Worm (Caenorhabditis elegans) whole organism, late embryonic: Measurements from ENCODE around the gene T20B5.2.
A peak's percentile ranks its signal among the peaks of the same experiment; 100 is the strongest.

Experiments
- C08G9.2 ChIP-seq: sonication (generic microtip); optimal IDR thresholded peaks from 2 replicates; lab custom pipeline; 2016; ENCODE audit warnings: mild to moderate bottlenecking, missing genetic modification characterization, moderate library complexity, missing compliant biosample characterization
- K09A11.1 ChIP-seq: sonication (generic microtip); optimal IDR thresholded peaks from 2 replicates; lab custom pipeline; 2017; ENCODE audit warnings: antibody characterized with exemption, mild to moderate bottlenecking, missing genetic modification characterization, missing compliant biosample characterization; ENCODE audit not compliant: insufficient read depth
- ama-1 ChIP-seq: fragments of 150-350 bp; optimal IDR thresholded peaks from 2 replicates; lab custom pipeline; 2014
- ceh-14 ChIP-seq: sonication (generic microtip); optimal IDR thresholded peaks from 2 replicates; lab custom pipeline; 2016; ENCODE audit warnings: missing genotype, missing genetic modification characterization, missing compliant biosample characterization
- ceh-2 ChIP-seq: sonication (generic microtip); optimal IDR thresholded peaks from 2 replicates; lab custom pipeline; 2016; ENCODE audit warnings: missing genotype, missing genetic modification characterization, missing compliant biosample characterization
- ceh-22 ChIP-seq: sonication (generic microtip); optimal IDR thresholded peaks from 2 replicates; lab custom pipeline; 2017; ENCODE audit warnings: missing biosample characterization, missing genetic modification characterization
- ceh-31 ChIP-seq: sonication (generic microtip); optimal IDR thresholded peaks from 2 replicates; lab custom pipeline; 2016; ENCODE audit warnings: missing genetic modification characterization, missing compliant biosample characterization
- ceh-34 ChIP-seq: sonication (generic microtip); optimal IDR thresholded peaks from 2 replicates; lab custom pipeline; 2016; ENCODE audit warnings: mild to moderate bottlenecking, missing genetic modification characterization, missing compliant biosample characterization
- ceh-48 ChIP-seq: sonication (generic microtip); optimal IDR thresholded peaks from 2 replicates; lab custom pipeline; 2016; ENCODE audit warnings: missing genetic modification characterization, inconsistent platforms, missing compliant biosample characterization
- dmd-4 ChIP-seq: sonication (generic microtip); optimal IDR thresholded peaks from 2 replicates; lab custom pipeline; 2016; ENCODE audit warnings: borderline replicate concordance, missing genetic modification characterization, missing compliant biosample characterization
- dve-1 ChIP-seq: sonication (generic microtip); optimal IDR thresholded peaks from 2 replicates; lab custom pipeline; 2017; ENCODE audit warnings: antibody characterized with exemption, mild to moderate bottlenecking, missing genetic modification characterization, missing compliant biosample characterization
- elt-2 ChIP-seq: sonication (generic microtip); optimal IDR thresholded peaks from 2 replicates; lab custom pipeline; 2016; ENCODE audit warnings: missing genetic modification reagents, missing genetic modification characterization, missing compliant biosample characterization
- ets-4 ChIP-seq: sonication (generic microtip); optimal IDR thresholded peaks from 2 replicates; lab custom pipeline; 2016; ENCODE audit warnings: missing genetic modification characterization, missing compliant biosample characterization
- fkh-10 ChIP-seq: fragments of 150-350 bp; optimal IDR thresholded peaks from 2 replicates; lab custom pipeline; 2014; ENCODE audit warnings: missing biosample characterization, missing genetic modification reagents, missing genetic modification characterization
- fkh-6 ChIP-seq: sonication (generic microtip); optimal IDR thresholded peaks from 2 replicates; lab custom pipeline; 2016; ENCODE audit warnings: missing genetic modification characterization, missing compliant biosample characterization
- hlh-30 ChIP-seq: sonication (generic microtip); optimal IDR thresholded peaks from 2 replicates; lab custom pipeline; 2017; ENCODE audit warnings: antibody characterized with exemption, missing genetic modification characterization, missing compliant biosample characterization; ENCODE audit not compliant: insufficient read depth
- hlh-8 ChIP-seq: sonication (generic microtip); optimal IDR thresholded peaks from 2 replicates; lab custom pipeline; 2016; ENCODE audit warnings: missing genotype, missing genetic modification characterization, missing compliant biosample characterization
- lim-6 ChIP-seq: sonication (generic microtip); optimal IDR thresholded peaks from 2 replicates; lab custom pipeline; 2016; ENCODE audit warnings: missing genetic modification characterization, missing compliant biosample characterization
- lin-11 ChIP-seq: fragments of 200-800 bp; sonication (Bioruptor generic); optimal IDR thresholded peaks from 2 replicates; lab custom pipeline; 2018; ENCODE audit warnings: mild to moderate bottlenecking, missing genetic modification characterization, missing compliant biosample characterization
- madf-2 ChIP-seq: sonication (generic microtip); optimal IDR thresholded peaks from 2 replicates; lab custom pipeline; 2017; ENCODE audit warnings: missing genetic modification characterization, missing compliant biosample characterization
- nfya-1 ChIP-seq: sonication (generic microtip); optimal IDR thresholded peaks from 2 replicates; lab custom pipeline; 2017; ENCODE audit warnings: missing genetic modification characterization, mild to moderate bottlenecking, missing compliant biosample characterization, antibody characterized with exemption, moderate library complexity
- nhr-11 ChIP-seq: fragments of 150-350 bp; optimal IDR thresholded peaks from 2 replicates; lab custom pipeline; 2014; ENCODE audit warnings: missing biosample characterization, missing genetic modification characterization
- pax-1 ChIP-seq: fragments of 150-350 bp; optimal IDR thresholded peaks from 2 replicates; lab custom pipeline; 2014; ENCODE audit warnings: missing biosample characterization, missing genetic modification characterization
- sox-2 ChIP-seq: fragments of 200-800 bp; sonication (Bioruptor generic); IDR thresholded peaks from 2 replicates; pipeline ENCODE4 v1.3.6; 2022; ENCODE audit warnings: missing genetic modification reagents, missing genetic modification characterization, missing compliant biosample characterization
- sox-4 ChIP-seq: sonication (generic microtip); optimal IDR thresholded peaks from 2 replicates; lab custom pipeline; 2017; ENCODE audit warnings: mild to moderate bottlenecking, missing genetic modification characterization, inconsistent platforms, missing compliant biosample characterization
- tbx-2 ChIP-seq: sonication (generic microtip); optimal IDR thresholded peaks from 2 replicates; lab custom pipeline; 2016; ENCODE audit warnings: missing genetic modification characterization, missing compliant biosample characterization
- tbx-7 ChIP-seq: sonication (generic microtip); optimal IDR thresholded peaks from 2 replicates; lab custom pipeline; 2016; ENCODE audit warnings: missing genotype, missing genetic modification characterization, missing compliant biosample characterization
- unc-3 ChIP-seq, 2 experiments: fragments of 200-800 bp in 1 of 2; sonication (Bioruptor generic) in 1 of 2; sonication (generic microtip) in 1 of 2; conservative IDR thresholded peaks in 1 of 2; optimal IDR thresholded peaks in 1 of 2; 2 replicates each; pipeline versions ENCODE4 v1.3.6 to Lab custom; 2016 to 2022; ENCODE audit warnings: missing compliant biosample characterization in 2 of 2, missing genetic modification characterization in 2 of 2, missing genetic modification reagents in 1 of 2
- unc-42 ChIP-seq: sonication (generic microtip); optimal IDR thresholded peaks from 2 replicates; lab custom pipeline; 2016; ENCODE audit warnings: missing genotype, missing genetic modification characterization, missing compliant biosample characterization

The T20B5.2 gene

DNA sequence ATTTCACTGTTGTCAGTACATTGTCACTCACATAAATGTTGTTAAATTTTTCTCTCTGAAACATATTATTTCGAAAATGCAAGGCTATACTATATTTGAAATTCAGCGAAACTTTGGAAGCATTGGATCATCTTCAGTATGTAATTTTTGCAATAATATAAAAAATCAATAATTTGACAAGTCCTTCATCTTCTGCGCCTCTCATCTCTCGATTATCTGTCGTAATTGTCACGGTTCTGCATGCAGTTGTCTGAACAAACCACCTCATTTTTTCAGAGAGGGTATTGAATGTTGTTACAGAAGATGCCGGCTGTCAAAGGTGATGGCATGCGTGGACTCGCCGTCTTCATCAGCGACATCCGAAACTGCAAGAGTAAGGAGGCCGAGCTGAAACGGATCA, 7.4 kb downstream of the T20B5.2 start, which contains the start of gene apa-2:
apa-2 (plus strand) TSS at position 301 of the 400 bp plus-strand sequence.
- TF ChIP-seq madf-2 (tag; lab: Kevin White, UChicago), result no peak

DNA sequence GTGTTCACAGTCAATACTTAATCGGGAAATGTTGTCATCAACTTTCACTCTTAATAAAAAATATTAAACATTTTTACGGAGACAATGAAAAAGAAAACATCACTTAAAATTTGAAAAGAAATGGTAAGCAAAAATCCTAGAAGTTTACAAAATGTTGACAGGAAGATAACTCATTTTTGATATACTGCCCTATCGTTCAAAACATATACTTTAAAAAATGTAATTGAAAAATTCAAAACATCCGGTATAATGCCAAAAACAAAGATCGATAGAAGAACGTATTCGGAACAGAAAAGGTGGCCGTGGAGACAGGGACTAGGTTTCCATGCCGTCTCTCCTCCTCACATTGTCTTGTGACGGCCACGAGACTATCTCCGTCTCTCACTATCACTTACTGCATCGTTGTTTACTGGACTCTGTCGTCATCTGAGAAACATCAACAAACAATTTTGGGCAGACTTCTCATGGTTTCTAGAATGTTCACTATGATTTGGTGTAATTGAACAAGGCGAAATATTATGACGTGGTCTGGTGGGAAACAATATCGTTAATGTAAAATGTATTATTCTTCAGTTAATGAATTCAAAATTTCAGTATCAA, 16.5 kb downstream of the T20B5.2 start, which contains the start of gene oga-1:
oga-1 (minus strand) TSS at position 51 of the 600 bp plus-strand sequence.
- TF ChIP-seq sox-2 (GFP tag; lab: Robert Waterston, UW) (no peak), C08G9.2 (tag; lab: Kevin White, UChicago) (peak; percentile 64), ets-4 (tag; lab: Kevin White, UChicago) (peak; percentile 73), ceh-34 (peak; percentile 31), ama-1 (lab: Kevin White, UChicago) (no peak), lim-6 (tag; lab: Kevin White, UChicago) (peak; percentile 8), dmd-4 (tag; lab: Kevin White, UChicago) (no peak), fkh-10 (no peak), nhr-11 (tag; lab: Kevin White, UChicago) (no peak), ceh-2 (peak; percentile 63), pax-1 (tag; lab: Kevin White, UChicago) (no peak), tbx-2 (tag; lab: Kevin White, UChicago) (peak; percentile 74), hlh-30 (tag; lab: Kevin White, UChicago) (peak; percentile 97), ceh-31 (tag; lab: Kevin White, UChicago) (peak; percentile 73), nfya-1 (tag; lab: Kevin White, UChicago) (peak; percentile 10), hlh-8 (tag; lab: Kevin White, UChicago) (no peak)

DNA sequence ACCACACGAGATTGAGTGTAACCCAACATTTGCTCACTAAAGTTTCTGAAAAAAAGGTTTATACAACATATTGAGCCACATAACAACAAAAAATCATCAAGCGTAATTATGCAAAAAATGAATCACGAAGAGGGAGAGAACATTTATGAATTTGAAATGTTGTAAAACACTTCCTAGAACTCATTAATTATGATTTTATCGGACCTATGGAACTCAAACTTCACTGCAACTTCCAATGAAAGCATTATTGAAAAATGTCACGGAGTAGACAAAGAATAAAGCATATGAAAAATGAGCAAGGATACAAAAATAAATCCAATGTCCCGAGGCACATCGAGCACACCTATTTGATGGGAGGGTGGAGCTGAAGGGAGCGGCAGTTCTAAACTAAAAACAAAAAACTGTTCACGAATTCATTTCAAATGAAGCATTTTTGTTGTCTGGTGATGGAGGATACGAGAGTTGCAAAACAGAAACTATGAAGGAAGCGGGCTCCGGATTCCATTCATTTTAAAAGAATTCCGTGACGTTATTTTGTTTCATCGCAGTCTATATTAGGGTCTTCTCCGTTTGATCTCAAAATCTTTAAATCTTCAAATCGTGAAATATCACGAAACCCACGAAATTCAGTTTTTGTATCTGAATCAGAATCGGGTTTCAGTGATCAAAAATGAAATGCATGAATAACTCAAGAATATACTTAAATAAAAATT, 19.0 kb downstream of the T20B5.2 start, which contains the start of gene flp-20:
flp-20 (minus strand) TSS at position 51 of the 713 bp plus-strand sequence.
- TF ChIP-seq unc-42 (tag; lab: Kevin White, UChicago) (no peak), K09A11.1 (tag; lab: Kevin White, UChicago) (no peak), ceh-22 (tag; lab: Kevin White, UChicago) (no peak), dve-1 (tag; lab: Kevin White, UChicago) (no peak), ama-1 (lab: Kevin White, UChicago) (no peak), lin-11 (no peak), sox-4 (tag; lab: Kevin White, UChicago) (no peak), ceh-14 (tag; lab: Kevin White, UChicago) (no peak), nfya-1 (tag; lab: Kevin White, UChicago) (no peak), ceh-48 (tag; lab: Kevin White, UChicago) (no peak), unc-3 (GFP tag; conservative IDR thresholded peaks at IDR 0.05; lab: Robert Waterston, UW) (no peak), unc-3 (tag; optimal IDR thresholded peaks at IDR 0.05; lab: Kevin White, UChicago) (no peak), dmd-4 (tag; lab: Kevin White, UChicago) (no peak), ceh-34 (no peak), tbx-7 (tag; lab: Kevin White, UChicago) (no peak), ceh-31 (tag; lab: Kevin White, UChicago) (no peak), fkh-6 (tag; lab: Kevin White, UChicago) (no peak), nhr-11 (tag; lab: Kevin White, UChicago) (no peak)
- TF ChIP-seq, all 69 proteins: peak for 0

DNA sequence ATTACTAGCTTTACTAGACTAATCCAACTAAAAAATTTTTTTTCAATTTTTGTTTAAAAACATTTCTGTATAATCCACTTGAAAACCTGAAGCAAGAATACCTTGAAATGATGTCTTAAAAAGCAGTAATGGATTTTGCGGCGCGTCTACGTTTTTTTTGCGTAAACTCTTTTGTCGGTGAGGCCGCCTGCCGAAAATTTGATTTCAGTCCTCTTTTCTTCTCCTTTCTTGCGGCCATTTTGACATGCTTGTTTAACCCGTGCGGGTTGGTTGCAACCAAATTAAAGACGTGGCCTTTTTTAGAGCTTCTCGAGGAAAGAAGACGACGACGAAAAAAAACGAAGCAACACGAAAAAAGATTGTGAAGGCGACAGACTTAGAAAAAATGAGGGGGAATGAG, 30.2 kb downstream of the T20B5.2 start:
- TF ChIP-seq unc-42 (tag; lab: Kevin White, UChicago) (peak; percentile 94), nfya-1 (tag; lab: Kevin White, UChicago) (no peak)

DNA sequence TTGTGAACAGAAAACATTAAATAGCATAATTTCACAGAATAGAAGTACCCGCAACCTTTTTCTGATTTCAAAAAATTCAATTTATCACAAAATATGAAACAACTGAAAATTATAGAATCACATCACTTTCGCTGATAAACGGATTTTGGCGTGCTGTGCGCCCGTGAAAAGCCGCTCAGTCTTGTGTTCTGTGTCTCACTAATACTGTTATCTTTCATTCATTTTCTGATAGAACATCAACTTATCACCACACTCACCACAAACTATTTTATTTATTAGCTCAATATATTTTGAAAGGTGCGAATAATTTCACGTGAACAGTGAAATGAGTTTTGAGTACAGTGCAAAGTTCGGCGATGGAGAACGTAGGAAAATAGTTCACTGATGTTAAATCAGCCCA, 33.1 kb downstream of the T20B5.2 start:
- TF ChIP-seq elt-2 (tag; lab: Kevin White, UChicago) (peak; percentile 25), fkh-10 (no peak)
- TF ChIP-seq, all 69 proteins: peak for 1
